Fruit fly (Drosophila melanogaster) whole organism, embryonic: ENCODE data around the gene CG42854.

Experiments used
- CG32532 ChIP-seq: fragments of 200-800 bp; sonication (Bioruptor generic); IDR thresholded peaks from 2 replicates; pipeline ENCODE4 v1.3.6; 2022; ENCODE audit warnings: missing biosample characterization, missing genetic modification characterization
- CG8388 ChIP-seq: fragments of 200-800 bp; sonication (Bioruptor generic); optimal IDR thresholded peaks from 2 replicates; lab custom pipeline; 2019; ENCODE audit warnings: missing biosample characterization, mild to moderate bottlenecking, missing genetic modification characterization, moderate library complexity
- Lim3 ChIP-seq: fragments of 200-800 bp; sonication (Bioruptor generic); IDR thresholded peaks from 2 replicates; pipeline ENCODE4 v1.3.6; 2022; ENCODE audit warnings: missing biosample characterization, missing genetic modification characterization
- gro ChIP-seq: fragments of 200-800 bp; sonication (Bioruptor generic); optimal IDR thresholded peaks from 2 replicates; lab custom pipeline; 2016; ENCODE audit warnings: missing biosample characterization, missing genetic modification characterization
- sna ChIP-seq: fragments of 200-800 bp; sonication (Bioruptor generic); IDR thresholded peaks from 2 replicates; pipeline ENCODE4 v1.3.6; 2022; ENCODE audit warnings: missing biosample characterization, missing genetic modification characterization; ENCODE audit not compliant: partially characterized antibody

- no peak for TF ChIP-seq CG8388 (GFP tag; lab: Kevin White, UChicago)
- no peak for TF ChIP-seq CG32532 (GFP tag; lab: Robert Waterston, UW)
- no peak for TF ChIP-seq Lim3 (GFP tag; lab: Robert Waterston, UW)
- TF ChIP-seq gro: no peak
- no peak for TF ChIP-seq sna (GFP tag; lab: Robert Waterston, UW)
These were observed 8.9 kb upstream of the CG42854 start for dm6 chrX:17255677-17256076.
